Worm (Caenorhabditis elegans): ENCODE results near the gene ncs-5.

ncs-5 gene

DNA sequence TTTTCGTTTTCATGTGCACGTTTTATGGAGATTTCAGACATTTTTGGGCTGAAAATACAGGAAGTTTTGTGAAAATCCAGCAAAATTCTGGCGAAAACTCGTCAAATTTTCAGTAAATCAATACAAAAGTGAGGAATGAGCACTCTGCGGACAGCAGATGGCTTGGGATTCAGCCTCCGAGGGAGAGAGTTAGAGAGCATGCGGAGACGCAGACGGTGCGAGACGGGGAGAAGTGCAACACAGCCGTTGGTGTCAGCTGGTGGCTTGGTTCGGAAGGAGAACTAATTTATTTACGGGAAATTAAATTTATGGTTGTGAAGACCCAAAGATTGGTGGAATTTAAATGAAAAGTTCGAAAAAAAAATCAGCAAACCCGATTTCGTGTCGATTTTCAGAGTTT is 10.9 kb upstream of the ncs-5 start, which contains the start of gene C54E10.6:
Gene C54E10.6, minus strand, starts transcription at position 109 of the 400 bp plus-strand sequence.
- TF ChIP-seq ztf-11 (tag; optimal IDR thresholded peaks at IDR 0.05): peak in 1 of 2 experiments; percentile 23
- TF ChIP-seq tbx-2 (tag; optimal IDR thresholded peaks at IDR 0.05): peak; percentile 18
- peak; percentile 9 for TF ChIP-seq nhr-47 (tag; optimal IDR thresholded peaks at IDR 0.05)
- TF ChIP-seq ama-1 (optimal IDR thresholded peaks at IDR 0.05): no peak
- TF ChIP-seq snu-23 (GFP tag; optimal IDR thresholded peaks at IDR 0.05): peak; percentile 16
- no peak for TF ChIP-seq C16A3.4 (tag; optimal IDR thresholded peaks at IDR 0.05)
- TF ChIP-seq egl-13 (tag; optimal IDR thresholded peaks at IDR 0.05): no peak
- TF ChIP-seq ceh-63 (GFP tag; optimal IDR thresholded peaks at IDR 0.05): no peak
- no peak for TF ChIP-seq mdl-1 (tag; optimal IDR thresholded peaks at IDR 0.05)
- TF ChIP-seq mep-1 (tag; optimal IDR thresholded peaks at IDR 0.05): no peak
- peak in 1 of 2 experiments; percentile 5 for TF ChIP-seq efl-1 (optimal IDR thresholded peaks at IDR 0.05)
- no peak for TF ChIP-seq efl-1 (GFP tag; optimal IDR thresholded peaks at IDR 0.05 in 1 of 2)
- no peak for TF ChIP-seq fkh-4 (tag; optimal IDR thresholded peaks at IDR 0.05; ENCODE audit: borderline replicate concordance)
- 0 out of 2 replicates have a peak, but pooled peaks have one; percentile 11 for TF ChIP-seq nhr-19 (GFP tag; conservative IDR thresholded peaks at IDR 0.05)
- TF ChIP-seq vab-15 (tag; optimal IDR thresholded peaks at IDR 0.05): no peak
- TF ChIP-seq fkh-10 (GFP tag; optimal IDR thresholded peaks at IDR 0.05): no peak
- no peak for TF ChIP-seq fos-1 (tag; optimal IDR thresholded peaks at IDR 0.05)
- peak; percentile 60 for TF ChIP-seq rnt-1 (tag; optimal IDR thresholded peaks at IDR 0.05)
- no peak for TF ChIP-seq pag-3 (tag; optimal IDR thresholded peaks at IDR 0.05; ENCODE audit: borderline replicate concordance, insufficient read depth)
- TF ChIP-seq ceh-90 (tag; optimal IDR thresholded peaks at IDR 0.05): no peak
- TF ChIP-seq lin-14 (GFP tag; optimal IDR thresholded peaks at IDR 0.05): peak; percentile 46
- no peak for TF ChIP-seq sptf-1 (tag; optimal IDR thresholded peaks at IDR 0.05)
- TF ChIP-seq tlp-1 (tag; optimal IDR thresholded peaks at IDR 0.05): no peak
- no peak for TF ChIP-seq mab-9 (GFP tag; IDR thresholded peaks at IDR 0.05)
- TF ChIP-seq hpl-2 (GFP tag; optimal IDR thresholded peaks at IDR 0.05): no peak
- TF ChIP-seq nhr-90 (tag; optimal IDR thresholded peaks at IDR 0.05; ENCODE audit: poor library complexity): no peak
- TF ChIP-seq nhr-84 (tag; optimal IDR thresholded peaks at IDR 0.05): no peak

DNA sequence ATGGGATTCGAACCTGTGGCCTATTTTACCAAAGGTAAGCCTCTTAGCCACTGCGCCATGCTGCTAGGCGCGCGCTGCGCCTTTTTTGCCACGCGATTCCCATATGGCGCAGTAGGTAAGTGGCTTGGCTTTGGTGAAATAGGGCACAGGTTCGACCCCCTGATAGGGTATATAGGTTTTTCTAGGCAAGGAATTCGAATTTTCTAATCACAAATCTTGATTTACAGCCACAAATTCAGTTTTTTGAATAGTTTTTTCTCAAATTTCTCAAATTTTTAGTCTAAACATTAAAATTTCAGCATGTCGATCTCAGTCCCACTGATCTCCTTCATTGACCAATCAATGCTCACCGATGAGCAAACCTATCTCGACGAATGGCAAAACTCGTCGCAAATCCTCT is 8.9 kb upstream of the ncs-5 start, which contains the start of gene C54E10.3:
Gene C54E10.3, plus strand, starts transcription at position 301 of the 400 bp plus-strand sequence.
- no peak for TF ChIP-seq C04F5.9 (tag; optimal IDR thresholded peaks at IDR 0.05)
- no peak for TF ChIP-seq nhr-90 (tag; optimal IDR thresholded peaks at IDR 0.05; ENCODE audit: poor library complexity)
- TF ChIP-seq pqm-1 (tag; optimal IDR thresholded peaks at IDR 0.05): no peak
- no peak for TF ChIP-seq mdl-1 (tag; optimal IDR thresholded peaks at IDR 0.05)
- no peak for TF ChIP-seq dpl-1 (GFP tag; optimal IDR thresholded peaks at IDR 0.05)
- TF ChIP-seq sox-4 (tag; optimal IDR thresholded peaks at IDR 0.05): no peak
- TF ChIP-seq dsc-1 (tag; optimal IDR thresholded peaks at IDR 0.05): no peak
- TF ChIP-seq C16A3.4 (tag; optimal IDR thresholded peaks at IDR 0.05): no peak
- no peak for TF ChIP-seq efl-3 (GFP tag; optimal IDR thresholded peaks at IDR 0.05)
- no peak for TF ChIP-seq nhr-84 (tag; optimal IDR thresholded peaks at IDR 0.05)
- TF ChIP-seq sup-37 (GFP tag; optimal IDR thresholded peaks at IDR 0.05): no peak
- TF ChIP-seq zag-1 (tag; optimal IDR thresholded peaks at IDR 0.05): no peak
- no peak for TF ChIP-seq lin-35 (GFP tag; optimal IDR thresholded peaks at IDR 0.05)
- TF ChIP-seq nhr-12 (tag; optimal IDR thresholded peaks at IDR 0.05): no peak
- no peak for TF ChIP-seq swsn-7 (tag; optimal IDR thresholded peaks at IDR 0.05)
- TF ChIP-seq unc-30 (tag; optimal IDR thresholded peaks at IDR 0.05): no peak
- TF ChIP-seq aly-2 (tag; optimal IDR thresholded peaks at IDR 0.05): no peak
- no peak for TF ChIP-seq fkh-10 (GFP tag; optimal IDR thresholded peaks at IDR 0.05)
- no peak for TF ChIP-seq ztf-11 (tag; optimal IDR thresholded peaks at IDR 0.05)
- TF ChIP-seq hlh-4 (tag; optimal IDR thresholded peaks at IDR 0.05): no peak

DNA sequence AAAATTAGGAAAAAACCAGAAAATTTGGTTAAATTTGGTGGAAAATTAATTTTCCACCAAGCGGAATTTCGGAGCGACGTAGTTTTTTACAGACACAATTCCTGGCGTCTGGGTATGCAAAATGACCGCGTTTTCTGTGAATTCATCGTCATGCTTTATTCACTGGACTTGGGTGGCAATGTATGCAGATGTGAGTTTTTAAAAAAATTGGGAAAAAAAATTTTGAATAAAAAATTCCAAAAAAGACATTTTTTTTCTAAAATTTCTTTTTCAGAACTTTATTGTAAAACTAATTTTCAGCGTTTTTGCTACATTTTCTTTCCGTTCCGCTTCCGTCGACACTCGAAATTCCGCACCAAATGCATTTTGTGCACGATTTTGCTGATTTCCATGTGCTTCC is 8.2 kb upstream of the ncs-5 start, which contains the start of gene C54E10.7:
Gene C54E10.7, plus strand, starts transcription at position 301 of the 400 bp plus-strand sequence.
- TF ChIP-seq fkh-8 (tag; optimal IDR thresholded peaks at IDR 0.05) (no peak), alr-1 (tag; optimal IDR thresholded peaks at IDR 0.05; ENCODE audit: borderline replicate concordance) (no peak), egl-13 (tag; optimal IDR thresholded peaks at IDR 0.05) (no peak), nhr-77 (tag; optimal IDR thresholded peaks at IDR 0.05) (no peak)

Measured in whole organism, L1 larva.